Worm (Caenorhabditis elegans) whole organism, L4 larva: ENCODE data around the gene sto-6.

Experiments
- F10B5.3 ChIP-seq: sonication (generic microtip); optimal IDR thresholded peaks from 2 replicates; lab custom pipeline; 2016; ENCODE audit warnings: mild to moderate bottlenecking, missing genetic modification characterization, missing compliant biosample characterization
- F49E8.2 ChIP-seq: sonication (generic microtip); optimal IDR thresholded peaks from 2 replicates; lab custom pipeline; 2016; ENCODE audit warnings: missing compliant biosample characterization, mild to moderate bottlenecking, missing genetic modification characterization, borderline replicate concordance
- R02D3.7 ChIP-seq: fragments of 150-350 bp; sonication (generic microtip); optimal IDR thresholded peaks from 3 replicates; lab custom pipeline; 2014; ENCODE audit warnings: missing biosample characterization, missing genetic modification characterization
- T26A8.4 ChIP-seq: fragments of 200-800 bp; sonication (Bioruptor generic); IDR thresholded peaks from 2 replicates; pipeline ENCODE4 v1.3.6; 2022; ENCODE audit warnings: missing genetic modification characterization, missing compliant biosample characterization
- Y105C5A.15 ChIP-seq: fragments of 200-800 bp; sonication (Bioruptor generic); IDR thresholded peaks from 2 replicates; pipeline ENCODE4 v1.3.6; 2022; ENCODE audit warnings: missing genetic modification characterization, missing compliant biosample characterization
- Y48G9A.11 ChIP-seq: fragments of 200-800 bp; sonication (Bioruptor generic); IDR thresholded peaks from 2 replicates; pipeline ENCODE4 v1.3.6; 2022; ENCODE audit warnings: missing genetic modification reagents, missing genetic modification characterization, missing compliant biosample characterization
- Y75B8A.6 ChIP-seq: fragments of 200-800 bp; sonication (Bioruptor generic); IDR thresholded peaks from 2 replicates; pipeline ENCODE4 v1.3.6; 2022; ENCODE audit warnings: missing genetic modification reagents, missing genetic modification characterization, missing compliant biosample characterization
- ZK546.5 ChIP-seq, 2 experiments: sonication (generic microtip); optimal IDR thresholded peaks; 2 replicates each; lab custom pipeline; 2017; ENCODE audit warnings: missing biosample characterization in 2 of 2, missing genetic modification characterization in 2 of 2
- aha-1 ChIP-seq: fragments of 150-350 bp; peaks from one replicate; lab custom pipeline; 2014; ENCODE audit warnings: missing biosample characterization, missing genetic modification characterization
- aly-2 ChIP-seq: sonication (generic microtip); optimal IDR thresholded peaks from 2 replicates; lab custom pipeline; 2018; ENCODE audit warnings: missing biosample characterization, missing genetic modification characterization
- arid-1 ChIP-seq: fragments of 200-800 bp; sonication (Bioruptor generic); conservative IDR thresholded peaks from 2 replicates; pipeline ENCODE4 v1.3.6; 2022; ENCODE audit warnings: missing genetic modification reagents, missing genetic modification characterization, missing compliant biosample characterization
- attf-4 ChIP-seq: sonication (generic microtip); optimal IDR thresholded peaks from 3 replicates; lab custom pipeline; 2017; ENCODE audit warnings: missing biosample characterization, missing genetic modification characterization
- ceh-20 ChIP-seq: fragments of 200-800 bp; sonication (Bioruptor generic); IDR thresholded peaks from 2 replicates; pipeline ENCODE4 v1.3.6; 2022; ENCODE audit warnings: missing genetic modification reagents, missing genetic modification characterization, missing compliant biosample characterization
- ceh-28 ChIP-seq: fragments of 150-350 bp; optimal IDR thresholded peaks from 2 replicates; lab custom pipeline; 2014; ENCODE audit warnings: missing biosample characterization, missing genetic modification reagents, missing genetic modification characterization
- ceh-32 ChIP-seq: sonication (generic microtip); optimal IDR thresholded peaks from 2 replicates; lab custom pipeline; 2016; ENCODE audit warnings: mild to moderate bottlenecking, missing genetic modification characterization, missing compliant biosample characterization; ENCODE audit not compliant: poor library complexity
- ceh-44 ChIP-seq: fragments of 200-800 bp; sonication (Bioruptor generic); IDR thresholded peaks from 2 replicates; pipeline ENCODE4 v1.3.6; 2022; ENCODE audit warnings: missing genetic modification reagents, missing genetic modification characterization, missing compliant biosample characterization
- dmd-6 ChIP-seq: fragments of 200-800 bp; sonication (Bioruptor generic); IDR thresholded peaks from 2 replicates; pipeline ENCODE4 v1.3.6; 2022; ENCODE audit warnings: missing genetic modification reagents, missing genetic modification characterization, missing compliant biosample characterization
- dmd-8 ChIP-seq: fragments of 200-800 bp; sonication (Bioruptor generic); IDR thresholded peaks from 2 replicates; pipeline ENCODE4 v1.3.6; 2022; ENCODE audit warnings: missing genetic modification characterization, missing compliant biosample characterization
- dmd-9 ChIP-seq: fragments of 200-800 bp; sonication (Bioruptor generic); IDR thresholded peaks from 2 replicates; pipeline ENCODE4 v1.3.6; 2022; ENCODE audit warnings: missing genetic modification reagents, missing genetic modification characterization, missing compliant biosample characterization
- dpl-1 ChIP-seq: fragments of 150-350 bp; optimal IDR thresholded peaks from 2 replicates; lab custom pipeline; 2014; ENCODE audit warnings: missing biosample characterization, missing genetic modification reagents, missing genetic modification characterization
- egl-27 ChIP-seq: sonication (generic microtip); optimal IDR thresholded peaks from 3 replicates; lab custom pipeline; 2017; ENCODE audit warnings: missing biosample characterization, missing genetic modification reagents, missing genetic modification characterization
- fos-1 ChIP-seq: fragments of 150-350 bp; optimal IDR thresholded peaks from 2 replicates; lab custom pipeline; 2014; ENCODE audit warnings: missing biosample characterization, missing genetic modification characterization
- gei-8 ChIP-seq: fragments of 200-800 bp; sonication (Bioruptor generic); optimal IDR thresholded peaks from 2 replicates; lab custom pipeline; 2018; ENCODE audit warnings: mild to moderate bottlenecking, missing genetic modification characterization, missing compliant biosample characterization
- hlh-11 ChIP-seq: fragments of 200-800 bp; sonication (Bioruptor generic); optimal IDR thresholded peaks from 2 replicates; lab custom pipeline; 2018; ENCODE audit warnings: mild to moderate bottlenecking, missing genetic modification characterization, missing compliant biosample characterization
- lin-13 ChIP-seq: fragments of 150-350 bp; optimal IDR thresholded peaks from 2 replicates; lab custom pipeline; 2014; ENCODE audit warnings: missing biosample characterization, missing genetic modification reagents, missing genetic modification characterization
- lin-38 ChIP-seq: fragments of 200-800 bp; sonication (Bioruptor generic); IDR thresholded peaks from 2 replicates; pipeline ENCODE4 v1.3.6; 2022; ENCODE audit warnings: missing genetic modification reagents, missing genetic modification characterization, missing compliant biosample characterization
- lin-39 ChIP-seq: fragments of 150-350 bp; optimal IDR thresholded peaks from 2 replicates; lab custom pipeline; 2014; ENCODE audit warnings: missing biosample characterization, missing genetic modification reagents, missing genetic modification characterization
- lir-3 ChIP-seq: sonication (generic microtip); optimal IDR thresholded peaks from 2 replicates; lab custom pipeline; 2016; ENCODE audit warnings: mild to moderate bottlenecking, missing genetic modification characterization, missing compliant biosample characterization
- lsy-2 ChIP-seq, 2 experiments: fragments of 150-350 bp in 1 of 2; sonication (generic microtip) in 1 of 2; optimal IDR thresholded peaks; 2 replicates each; lab custom pipeline; 2014 to 2017; ENCODE audit warnings: missing biosample characterization in 2 of 2, missing genetic modification characterization in 2 of 2
- madf-9 ChIP-seq: fragments of 200-800 bp; sonication (Bioruptor generic); conservative IDR thresholded peaks from 2 replicates; pipeline ENCODE4 v1.3.6; 2022; ENCODE audit warnings: missing genetic modification reagents, missing genetic modification characterization, missing compliant biosample characterization
- mdt-29 ChIP-seq: fragments of 200-800 bp; sonication (Bioruptor generic); IDR thresholded peaks from 2 replicates; pipeline ENCODE4 v1.3.6; 2022; ENCODE audit warnings: missing genetic modification reagents, missing genetic modification characterization, missing compliant biosample characterization
- mxl-2 ChIP-seq: fragments of 200-800 bp; sonication (Bioruptor generic); conservative IDR thresholded peaks from 2 replicates; pipeline ENCODE4 v1.3.6; 2022; ENCODE audit warnings: missing genetic modification reagents, missing genetic modification characterization, missing compliant biosample characterization
- mxl-3 ChIP-seq: fragments of 200-800 bp; sonication (Bioruptor generic); optimal IDR thresholded peaks from 2 replicates; lab custom pipeline; 2018; ENCODE audit warnings: mild to moderate bottlenecking, missing genetic modification characterization, missing compliant biosample characterization
- nhr-237 ChIP-seq: sonication (generic microtip); optimal IDR thresholded peaks from 2 replicates; lab custom pipeline; 2017; ENCODE audit warnings: missing biosample characterization, missing genetic modification characterization
- nhr-28 ChIP-seq: fragments of 150-350 bp; optimal IDR thresholded peaks from 2 replicates; lab custom pipeline; 2014; ENCODE audit warnings: missing biosample characterization, missing genetic modification characterization
- nhr-41 ChIP-seq: fragments of 200-800 bp; sonication (Bioruptor generic); IDR thresholded peaks from 2 replicates; pipeline ENCODE4 v1.3.6; 2022; ENCODE audit warnings: missing genetic modification reagents, missing genetic modification characterization, missing compliant biosample characterization
- nhr-42 ChIP-seq: fragments of 200-800 bp; sonication (Bioruptor generic); IDR thresholded peaks from 2 replicates; pipeline ENCODE4 v1.3.6; 2022; ENCODE audit warnings: missing genetic modification characterization, missing compliant biosample characterization
- nhr-6 ChIP-seq: fragments of 150-350 bp; optimal IDR thresholded peaks from 2 replicates; lab custom pipeline; 2014; ENCODE audit warnings: missing biosample characterization, missing genetic modification characterization
- nhr-76 ChIP-seq: fragments of 150-350 bp; optimal IDR thresholded peaks from 2 replicates; lab custom pipeline; 2014; ENCODE audit warnings: missing biosample characterization, missing genetic modification characterization
- nhr-77 ChIP-seq: fragments of 150-350 bp; optimal IDR thresholded peaks from 2 replicates; lab custom pipeline; 2014; ENCODE audit warnings: missing biosample characterization, missing genetic modification characterization
- pha-4 ChIP-seq, 2 experiments: fragments of 150-350 bp in 1 of 2; fragments of 200-800 bp in 1 of 2; sonication (Bioruptor generic) in 1 of 2; IDR thresholded peaks in 1 of 2; optimal IDR thresholded peaks in 1 of 2; 2 replicates each; pipeline versions ENCODE4 v1.3.6 to Lab custom; 2014 to 2022; ENCODE audit warnings: missing genetic modification characterization in 2 of 2, missing genetic modification reagents in 2 of 2, missing biosample characterization in 1 of 2, missing compliant biosample characterization in 1 of 2
- sdz-12 ChIP-seq: fragments of 200-800 bp; sonication (Bioruptor generic); optimal IDR thresholded peaks from 2 replicates; lab custom pipeline; 2018; ENCODE audit warnings: mild to moderate bottlenecking, missing genetic modification characterization, missing compliant biosample characterization
- snpc-1.2 ChIP-seq: fragments of 200-800 bp; sonication (Bioruptor generic); IDR thresholded peaks from 2 replicates; pipeline ENCODE4 v1.3.6; 2022; ENCODE audit warnings: missing genetic modification reagents, missing genetic modification characterization, missing compliant biosample characterization
- snpc-4 ChIP-seq: fragments of 150-350 bp; optimal IDR thresholded peaks from 2 replicates; lab custom pipeline; 2014; ENCODE audit warnings: missing biosample characterization, missing genetic modification characterization
- spr-1 ChIP-seq: sonication (generic microtip); optimal IDR thresholded peaks from 2 replicates; lab custom pipeline; 2016; ENCODE audit warnings: mild to moderate bottlenecking, missing genetic modification characterization, missing compliant biosample characterization
- spr-3 ChIP-seq: fragments of 200-800 bp; sonication (Bioruptor generic); optimal IDR thresholded peaks from 2 replicates; lab custom pipeline; 2018; ENCODE audit warnings: mild to moderate bottlenecking, missing genetic modification characterization, missing compliant biosample characterization
- unc-130 ChIP-seq: sonication (generic microtip); optimal IDR thresholded peaks from 2 replicates; lab custom pipeline; 2016; ENCODE audit warnings: missing genetic modification reagents, missing genetic modification characterization, missing compliant biosample characterization
- zag-1 ChIP-seq: fragments of 150-350 bp; optimal IDR thresholded peaks from 2 replicates; lab custom pipeline; 2014; ENCODE audit warnings: missing biosample characterization, missing genetic modification characterization
- zfp-2 ChIP-seq: sonication (generic microtip); optimal IDR thresholded peaks from 2 replicates; lab custom pipeline; 2016; ENCODE audit warnings: mild to moderate bottlenecking, missing genetic modification characterization, missing compliant biosample characterization
- ztf-7 ChIP-seq: fragments of 150-350 bp; optimal IDR thresholded peaks from 2 replicates; lab custom pipeline; 2014; ENCODE audit warnings: missing biosample characterization, missing genetic modification characterization

Gene sto-6

DNA sequence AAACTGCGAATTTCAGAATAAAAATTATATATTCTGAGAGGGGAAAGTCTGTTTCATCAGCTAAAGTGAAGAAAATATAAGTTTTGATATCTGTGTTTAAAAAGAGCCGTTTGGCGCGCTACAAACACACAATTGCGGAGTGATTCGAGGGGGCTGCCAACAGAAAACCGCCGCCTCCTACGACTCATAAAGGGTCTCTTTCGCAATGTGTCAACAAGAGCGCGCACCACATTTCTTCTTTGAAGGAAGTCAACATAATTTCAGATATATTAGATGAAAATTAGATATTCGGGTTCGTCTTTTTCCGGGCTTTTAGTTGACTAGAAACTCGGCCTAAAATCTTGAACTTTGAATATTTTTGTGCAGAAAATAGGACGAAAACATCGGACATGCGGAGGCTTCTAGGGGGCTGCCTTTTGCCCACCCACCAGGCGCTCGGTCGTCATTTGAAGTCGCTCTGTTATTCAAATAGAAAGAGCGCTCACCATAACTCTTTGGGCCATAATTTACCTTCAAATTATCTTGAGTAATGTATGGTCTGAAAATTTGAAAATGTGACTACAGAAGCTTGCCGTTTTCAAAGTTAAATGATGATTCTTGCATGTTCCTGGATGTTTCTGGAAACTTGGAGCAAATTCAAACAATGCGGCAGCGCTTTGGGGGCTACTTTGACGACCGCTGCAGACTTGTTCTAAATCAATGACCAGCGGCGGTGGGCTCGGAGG lies 26.3 kb upstream of the sto-6 start (continued):
- peak; percentile 69 for TF ChIP-seq mxl-2
- TF ChIP-seq arid-1 (GFP tag; lab: Robert Waterston, UW): peak; percentile 61; the same call in 1 of the 2 replicates
- peak; percentile 91 for TF ChIP-seq nhr-77 (tag; lab: Kevin White, UChicago)
- peak; percentile 56; the same call in 1 of the 2 replicates for TF ChIP-seq dmd-9 (GFP tag; lab: Robert Waterston, UW)
- TF ChIP-seq hlh-11: peak; percentile 98
- TF ChIP-seq F10B5.3 (tag; lab: Kevin White, UChicago): peak; percentile 78
- peak; percentile 95 for TF ChIP-seq spr-1 (tag; lab: Kevin White, UChicago)
- peak; percentile 54; the same call in 1 of the 2 replicates for TF ChIP-seq Y48G9A.11 (GFP tag; lab: Robert Waterston, UW)
- TF ChIP-seq Y75B8A.6 (GFP tag; lab: Robert Waterston, UW): no peak
- peak; percentile 23 for TF ChIP-seq lin-39 (tag; lab: Kevin White, UChicago)
- no peak for TF ChIP-seq ztf-7 (tag; lab: Kevin White, UChicago)
- no peak for TF ChIP-seq egl-27 (tag; lab: Kevin White, UChicago)
- TF ChIP-seq dpl-1 (GFP tag; lab: Kevin White, UChicago): peak; percentile 72
- peak; percentile 75 for TF ChIP-seq madf-9 (GFP tag; lab: Robert Waterston, UW)
- TF ChIP-seq snpc-1.2: no peak
- TF ChIP-seq lin-13 (GFP tag; lab: Kevin White, UChicago): peak; percentile 61
- TF ChIP-seq nhr-42 (GFP tag; lab: Robert Waterston, UW): peak; percentile 91
- TF ChIP-seq Y105C5A.15 (GFP tag; lab: Robert Waterston, UW): no peak
- TF ChIP-seq ceh-44 (GFP tag; lab: Robert Waterston, UW): 0 out of 2 replicates have a peak, but pooled peaks have one; percentile 49
- peak; percentile 66 for TF ChIP-seq ceh-32 (tag; lab: Kevin White, UChicago)
- TF ChIP-seq zag-1 (tag; lab: Kevin White, UChicago): peak; percentile 82
- peak; percentile 41 for TF ChIP-seq ceh-28
- TF ChIP-seq nhr-28 (tag; lab: Kevin White, UChicago): peak; percentile 86
- TF ChIP-seq mxl-3 (GFP tag; lab: Kevin White, UChicago): peak; percentile 32
- TF ChIP-seq lin-38 (GFP tag; lab: Robert Waterston, UW): peak; percentile 79
- no peak for TF ChIP-seq nhr-76
- no peak for TF ChIP-seq aly-2
- peak; percentile 76 for TF ChIP-seq nhr-237 (tag; lab: Kevin White, UChicago)
- TF ChIP-seq gei-8 (GFP tag; lab: Kevin White, UChicago): peak; percentile 94
- TF ChIP-seq dmd-8 (GFP tag; lab: Robert Waterston, UW): no peak
- peak; percentile 16 for TF ChIP-seq lir-3 (tag; lab: Kevin White, UChicago)
- peak; percentile 8 to 79 for TF ChIP-seq ZK546.5 (tag; optimal IDR thresholded peaks at IDR 0.05; lab: Kevin White, UChicago)
- TF ChIP-seq fos-1 (tag; lab: Kevin White, UChicago): peak; percentile 80
- peak; percentile 97 for TF ChIP-seq ceh-20 (GFP tag; lab: Robert Waterston, UW)
- peak; percentile 94 for TF ChIP-seq mdt-29
- peak; percentile 95 for TF ChIP-seq sdz-12 (GFP tag; lab: Kevin White, UChicago)
- TF ChIP-seq snpc-4 (tag; lab: Kevin White, UChicago): no peak
- peak; percentile 95 for TF ChIP-seq spr-3 (GFP tag; lab: Kevin White, UChicago)
- TF ChIP-seq nhr-41 (GFP tag; lab: Robert Waterston, UW): no peak
- TF ChIP-seq pha-4 (GFP tag; IDR thresholded peaks at IDR 0.05; lab: Robert Waterston, UW): peak; percentile 91
- TF ChIP-seq pha-4 (tag; optimal IDR thresholded peaks at IDR 0.05; lab: Kevin White, UChicago): no peak
- peak; percentile 74 to 86 for TF ChIP-seq lsy-2 (tag; optimal IDR thresholded peaks at IDR 0.05; lab: Kevin White, UChicago)
- TF ChIP-seq dmd-6 (GFP tag; lab: Robert Waterston, UW): peak; percentile 83
- TF ChIP-seq zfp-2: peak; percentile 73
- no peak for TF ChIP-seq unc-130
- TF ChIP-seq attf-4 (tag; lab: Kevin White, UChicago): peak; percentile 44
- TF ChIP-seq F49E8.2 (tag; lab: Kevin White, UChicago): no peak
- peak; percentile 93 for TF ChIP-seq T26A8.4
- peak; percentile 32 for TF ChIP-seq R02D3.7 (tag; lab: Kevin White, UChicago)
- TF ChIP-seq aha-1 (tag; lab: Kevin White, UChicago): peak; percentile 98
- TF ChIP-seq nhr-6: peak; percentile 84
